Fruit fly (Drosophila melanogaster): ENCODE measurements around the gene CG8679.

CG8679 gene

DNA sequence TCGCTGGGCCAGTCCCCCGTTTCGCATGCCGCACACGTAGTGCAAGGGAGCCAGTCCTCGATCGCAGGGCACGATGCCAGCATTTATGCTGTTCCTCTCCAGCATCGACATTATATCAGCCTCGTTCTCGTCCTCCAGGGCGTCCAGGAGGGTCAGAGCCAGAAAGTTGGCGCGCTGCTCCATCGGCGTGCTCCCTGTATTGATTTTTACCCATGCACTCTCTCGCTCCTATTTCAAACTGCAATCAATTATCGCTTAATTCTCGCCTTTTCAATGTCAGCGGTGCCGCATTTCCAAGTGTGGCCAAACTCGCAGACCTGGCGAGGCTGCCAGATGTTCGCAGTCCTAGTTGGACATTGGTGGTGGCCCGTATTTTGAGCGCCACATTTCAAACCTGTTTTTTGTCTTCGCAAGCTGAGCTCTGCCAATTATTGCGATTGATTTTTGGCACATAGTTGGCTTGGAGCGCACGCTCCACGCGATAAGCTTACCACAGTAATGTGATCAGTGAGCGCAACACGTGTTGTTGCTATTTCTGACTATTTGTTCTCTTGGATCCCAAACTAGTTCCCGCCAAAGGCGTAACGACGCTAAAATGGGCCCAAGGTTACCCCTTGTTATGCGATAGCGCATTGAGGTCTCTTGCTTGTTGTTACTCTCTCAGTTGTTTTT, at the start of gene CG8679 (continued):
- TF ChIP-seq CG13624 (GFP tag; optimal IDR thresholded peaks at IDR 0.05) (peak; percentile 1), exex (tag; optimal IDR thresholded peaks at IDR 0.05) (no peak), Ets65A (GFP tag) (peak; percentile 74), CG3407 (GFP tag; optimal IDR thresholded peaks at IDR 0.05) (no peak), CG7963 (GFP tag; IDR thresholded peaks at IDR 0.05; ENCODE audit: partially characterized antibody) (peak; percentile 6; the same call in 1 of the 3 replicates), tgo (GFP tag; IDR thresholded peaks at IDR 0.05) (no peak; the same call in 2 of the 3 replicates), CG2678 (tag; optimal IDR thresholded peaks at IDR 0.05) (no peak), nerfin-2 (GFP tag; IDR thresholded peaks at IDR 0.05; ENCODE audit: partially characterized antibody) (no peak), ERR (GFP tag; optimal IDR thresholded peaks at IDR 0.05) (peak; percentile 8), tap (tag; optimal IDR thresholded peaks at IDR 0.05) (no peak), so (GFP tag; IDR thresholded peaks at IDR 0.05) (peak; percentile 76; the same call in 2 of the 3 replicates), Doc3 (GFP tag; IDR thresholded peaks at IDR 0.05; ENCODE audit: partially characterized antibody) (no peak), MESR4 (GFP tag; optimal IDR thresholded peaks at IDR 0.05) (peak; percentile 52), zen2 (GFP tag; IDR thresholded peaks at IDR 0.05; ENCODE audit: partially characterized antibody) (no peak), sd (tag; optimal IDR thresholded peaks at IDR 0.05) (no peak), Hr39 (optimal IDR thresholded peaks at IDR 0.05) (no peak), CG11696 (GFP tag; IDR thresholded peaks at IDR 0.05) (no peak), CG14860 (GFP tag; IDR thresholded peaks at IDR 0.05; ENCODE audit: partially characterized antibody) (no peak), sisA (GFP tag; IDR thresholded peaks at IDR 0.05) (no peak), ac (GFP tag; optimal IDR thresholded peaks at IDR 0.05) (no peak), ttk (GFP tag; IDR thresholded peaks at IDR 0.05) (no peak), cg (GFP tag; optimal IDR thresholded peaks at IDR 0.05) (no peak), gem (tag; optimal IDR thresholded peaks at IDR 0.05) (no peak), trh (GFP tag; optimal IDR thresholded peaks at IDR 0.05) (no peak), Eip74EF (GFP tag; optimal IDR thresholded peaks at IDR 0.05) (no peak), CG16863 (GFP tag; optimal IDR thresholded peaks at IDR 0.05) (no peak), salm (tag; optimal IDR thresholded peaks at IDR 0.05) (no peak), pita (GFP tag; optimal IDR thresholded peaks at IDR 0.05) (no peak), Atf6 (GFP tag; IDR thresholded peaks at IDR 0.05) (peak; percentile 10; the same call in 1 of the 2 replicates), Gug (GFP tag; IDR thresholded peaks at IDR 0.05) (no peak), Hr51 (GFP tag; optimal IDR thresholded peaks at IDR 0.05) (no peak), ara (GFP tag; IDR thresholded peaks at IDR 0.05) (no peak; the same call in 1 of the 2 replicates), MBD-R2 (GFP tag; IDR thresholded peaks at IDR 0.05) (peak; percentile 80), CG2712 (tag; optimal IDR thresholded peaks at IDR 0.05) (peak; percentile 16), CG12769 (tag; optimal IDR thresholded peaks at IDR 0.05) (peak; percentile 75), CG10431 (GFP tag; optimal IDR thresholded peaks at IDR 0.05) (no peak), abd-A (tag; optimal IDR thresholded peaks at IDR 0.05) (no peak), Opbp (GFP tag; IDR thresholded peaks at IDR 0.05; ENCODE audit: partially characterized antibody) (0 out of 3 replicates have a peak, but pooled peaks have one; percentile 51), C15 (GFP tag; IDR thresholded peaks at IDR 0.05) (no peak), CG1792 (GFP tag; optimal IDR thresholded peaks at IDR 0.05) (no peak), pb (GFP tag; optimal IDR thresholded peaks at IDR 0.05) (no peak), grn (GFP tag; optimal IDR thresholded peaks at IDR 0.05) (no peak), CG3065 (GFP tag; optimal IDR thresholded peaks at IDR 0.05) (no peak), vnd (GFP tag; IDR thresholded peaks at IDR 0.05; ENCODE audit: partially characterized antibody) (no peak), wdn (GFP tag; IDR thresholded peaks at IDR 0.05) (no peak), CG31441 (GFP tag; IDR thresholded peaks at IDR 0.05) (no peak), chn (GFP tag; optimal IDR thresholded peaks at IDR 0.05) (no peak), crp (GFP tag; optimal IDR thresholded peaks at IDR 0.05) (peak in 1 of 2 experiments; percentile 35), CG31388 (GFP tag; optimal IDR thresholded peaks at IDR 0.05) (no peak), da (GFP tag; optimal IDR thresholded peaks at IDR 0.05) (no peak)

Data from whole organism, embryonic.